Worm (Caenorhabditis elegans) whole organism, mixed stage, embryonic: ENCODE results near the gene W02B12.16.
A peak's percentile ranks its signal among the peaks of the same experiment; 100 is the strongest.

Experiments used
- M03D4.4 ChIP-seq: sonication (generic microtip); optimal IDR thresholded peaks from 2 replicates; lab custom pipeline; 2017; ENCODE audit warnings: mild to moderate bottlenecking, missing genetic modification characterization, missing compliant biosample characterization
- bed-3 ChIP-seq: fragments of 200-800 bp; sonication (Bioruptor generic); optimal IDR thresholded peaks from 3 replicates; lab custom pipeline; 2018; ENCODE audit warnings: mild to moderate bottlenecking, missing genetic modification characterization, moderate library complexity, missing compliant biosample characterization
- blmp-1 ChIP-seq: fragments of 150-350 bp; optimal IDR thresholded peaks from 2 replicates; lab custom pipeline; 2014; ENCODE audit warnings: missing biosample characterization, missing genetic modification characterization
- ceh-39 ChIP-seq: fragments of 150-350 bp; optimal IDR thresholded peaks from 2 replicates; lab custom pipeline; 2014; ENCODE audit warnings: missing biosample characterization, missing genetic modification characterization
- ces-1 ChIP-seq: fragments of 150-350 bp; optimal IDR thresholded peaks from 2 replicates; lab custom pipeline; 2014; ENCODE audit warnings: missing biosample characterization, missing genetic modification reagents, missing genetic modification characterization
- cnd-1 ChIP-seq: fragments of 200-800 bp; sonication (Bioruptor generic); optimal IDR thresholded peaks from 2 replicates; lab custom pipeline; 2018; ENCODE audit warnings: mild to moderate bottlenecking, missing genetic modification characterization, missing compliant biosample characterization
- drap-1 ChIP-seq: fragments of 200-800 bp; sonication (Bioruptor generic); optimal IDR thresholded peaks from 3 replicates; lab custom pipeline; 2018; ENCODE audit warnings: mild to moderate bottlenecking, missing genetic modification characterization, missing compliant biosample characterization
- elt-1 ChIP-seq: sonication (generic microtip); optimal IDR thresholded peaks from 2 replicates; lab custom pipeline; 2017; ENCODE audit warnings: missing genetic modification characterization, mild to moderate bottlenecking, missing compliant biosample characterization, antibody characterized with exemption, moderate library complexity, borderline replicate concordance; ENCODE audit not compliant: insufficient read depth
- elt-3 ChIP-seq: fragments of 150-350 bp; optimal IDR thresholded peaks from 2 replicates; lab custom pipeline; 2014; ENCODE audit warnings: missing biosample characterization, missing genetic modification characterization
- flh-1 ChIP-seq: fragments of 200-800 bp; sonication (Bioruptor generic); optimal IDR thresholded peaks from 2 replicates; lab custom pipeline; 2018; ENCODE audit warnings: mild to moderate bottlenecking, missing genetic modification characterization, moderate library complexity, missing compliant biosample characterization
- ham-2 ChIP-seq: fragments of 200-800 bp; sonication (Bioruptor generic); optimal IDR thresholded peaks from 2 replicates; lab custom pipeline; 2018; ENCODE audit warnings: mild to moderate bottlenecking, missing genetic modification characterization, missing compliant biosample characterization
- hlh-1 ChIP-seq: fragments of 150-350 bp; optimal IDR thresholded peaks from 2 replicates; lab custom pipeline; 2014; ENCODE audit warnings: missing biosample characterization, missing genetic modification reagents, missing genetic modification characterization
- lin-32 ChIP-seq: fragments of 200-800 bp; sonication (Bioruptor generic); optimal IDR thresholded peaks from 2 replicates; lab custom pipeline; 2018; ENCODE audit warnings: mild to moderate bottlenecking, missing genetic modification characterization, missing compliant biosample characterization
- lsy-2 ChIP-seq: fragments of 150-350 bp; optimal IDR thresholded peaks from 2 replicates; lab custom pipeline; 2014; ENCODE audit warnings: missing biosample characterization, missing genetic modification characterization
- mab-5 ChIP-seq: fragments of 150-350 bp; optimal IDR thresholded peaks from 2 replicates; lab custom pipeline; 2014; ENCODE audit warnings: missing biosample characterization, missing genetic modification characterization
- mep-1 ChIP-seq: fragments of 150-350 bp; optimal IDR thresholded peaks from 2 replicates; lab custom pipeline; 2017; ENCODE audit warnings: missing biosample characterization, missing genetic modification reagents, missing genetic modification characterization, inconsistent platforms
- mls-2 ChIP-seq: sonication (generic microtip); optimal IDR thresholded peaks from 2 replicates; lab custom pipeline; 2016; ENCODE audit warnings: mild to moderate bottlenecking, missing genetic modification characterization, moderate library complexity, missing compliant biosample characterization
- nhr-12 ChIP-seq: fragments of 150-350 bp; optimal IDR thresholded peaks from 2 replicates; lab custom pipeline; 2014; ENCODE audit warnings: missing biosample characterization, missing genetic modification characterization
- nhr-2 ChIP-seq: fragments of 150-350 bp; optimal IDR thresholded peaks from 2 replicates; lab custom pipeline; 2014; ENCODE audit warnings: missing biosample characterization, missing genetic modification characterization
- nhr-237 ChIP-seq: fragments of 150-350 bp; optimal IDR thresholded peaks from 2 replicates; lab custom pipeline; 2014; ENCODE audit warnings: missing biosample characterization, missing genetic modification characterization
- nhr-28 ChIP-seq: fragments of 150-350 bp; optimal IDR thresholded peaks from 2 replicates; lab custom pipeline; 2014; ENCODE audit warnings: missing biosample characterization, missing genetic modification characterization
- nhr-76 ChIP-seq: sonication (generic microtip); optimal IDR thresholded peaks from 2 replicates; lab custom pipeline; 2017; ENCODE audit warnings: missing biosample characterization, missing genetic modification characterization
- sem-2 ChIP-seq: fragments of 200-800 bp; sonication (Bioruptor generic); optimal IDR thresholded peaks from 2 replicates; lab custom pipeline; 2018; ENCODE audit warnings: mild to moderate bottlenecking, missing genetic modification characterization, missing compliant biosample characterization
- sptf-1 ChIP-seq: sonication (generic microtip); optimal IDR thresholded peaks from 2 replicates; lab custom pipeline; 2017; ENCODE audit warnings: mild to moderate bottlenecking, missing genetic modification characterization, moderate library complexity, missing compliant biosample characterization
- tbx-8 ChIP-seq: fragments of 200-800 bp; sonication (Bioruptor generic); optimal IDR thresholded peaks from 2 replicates; lab custom pipeline; 2018; ENCODE audit warnings: mild to moderate bottlenecking, missing genetic modification characterization, moderate library complexity, missing compliant biosample characterization
- unc-120 ChIP-seq: sonication (generic microtip); optimal IDR thresholded peaks from 2 replicates; lab custom pipeline; 2017; ENCODE audit warnings: missing genetic modification characterization, missing compliant biosample characterization; ENCODE audit not compliant: poor library complexity, severe bottlenecking
- unc-39 ChIP-seq: fragments of 150-350 bp; optimal IDR thresholded peaks from 2 replicates; lab custom pipeline; 2014; ENCODE audit warnings: missing biosample characterization, missing genetic modification characterization
- zip-8 ChIP-seq: fragments of 150-350 bp; optimal IDR thresholded peaks from 2 replicates; lab custom pipeline; 2014; ENCODE audit warnings: missing biosample characterization, missing genetic modification characterization
- ztf-11 ChIP-seq: fragments of 150-350 bp; optimal IDR thresholded peaks from 2 replicates; lab custom pipeline; 2014; ENCODE audit warnings: missing biosample characterization, missing genetic modification characterization

Gene W02B12.16

ce11 chrII:11495806-11496205 is 19.5 kb upstream of the W02B12.16 start:
- TF ChIP-seq flh-1 (GFP tag; lab: Kevin White, UChicago) (no peak), ceh-39 (tag; lab: Kevin White, UChicago) (no peak), elt-1 (no peak), M03D4.4 (tag; lab: Kevin White, UChicago) (no peak), mab-5 (no peak), nhr-76 (tag; lab: Kevin White, UChicago) (no peak), ztf-11 (tag; lab: Kevin White, UChicago) (no peak), unc-39 (tag; lab: Kevin White, UChicago) (no peak), mls-2 (no peak), lin-32 (no peak), ham-2 (no peak), bed-3 (GFP tag; lab: Kevin White, UChicago) (no peak), sptf-1 (tag; lab: Kevin White, UChicago) (no peak), ces-1 (GFP tag; lab: Kevin White, UChicago) (no peak), mep-1 (tag; lab: Kevin White, UChicago) (no peak), unc-120 (tag; lab: Kevin White, UChicago) (no peak), tbx-8 (no peak), drap-1 (GFP tag; lab: Kevin White, UChicago) (no peak), nhr-2 (tag; lab: Kevin White, UChicago) (no peak)

ce11 chrII:11495307-11495706 is 19.0 kb upstream of the W02B12.16 start, which contains the start of the genes ooc-3 and B0334.4:
TSS of gene ooc-3 (minus strand) at chrII:11495321.
TSS of gene B0334.4 (plus strand) at chrII:11495692.
- TF ChIP-seq M03D4.4 (tag; lab: Kevin White, UChicago) (no peak), ztf-11 (tag; lab: Kevin White, UChicago) (no peak), hlh-1 (tag; lab: Kevin White, UChicago) (no peak), lsy-2 (peak; percentile 91), ces-1 (GFP tag; lab: Kevin White, UChicago) (peak; percentile 94), nhr-12 (no peak), nhr-28 (tag; lab: Kevin White, UChicago) (no peak), unc-120 (tag; lab: Kevin White, UChicago) (no peak), cnd-1 (tag; lab: Kevin White, UChicago) (no peak), elt-3 (no peak), blmp-1 (tag; lab: Kevin White, UChicago) (no peak), mls-2 (no peak), lin-32 (no peak), tbx-8 (no peak)

ce11 chrII:11492843-11493242 is 16.5 kb upstream of the W02B12.16 start, which contains the start of gene hacl-1:
TSS of gene hacl-1 (minus strand) at chrII:11492963.
- TF ChIP-seq lsy-2 (no peak), tbx-8 (no peak), ham-2 (no peak), mab-5 (no peak), sem-2 (GFP tag; lab: Kevin White, UChicago) (no peak)

ce11 chrII:11487999-11488398 is 11.7 kb upstream of the W02B12.16 start, which contains the start of gene B0334.13:
TSS of gene B0334.13 (plus strand) at chrII:11488299.
- TF ChIP-seq lin-32 = no peak
- no peak for TF ChIP-seq sptf-1 (tag; lab: Kevin White, UChicago)
- no peak for TF ChIP-seq flh-1 (GFP tag; lab: Kevin White, UChicago)
- TF ChIP-seq mep-1 (tag; lab: Kevin White, UChicago) = no peak
- TF ChIP-seq hlh-1 (tag; lab: Kevin White, UChicago) = no peak
- no peak for TF ChIP-seq ces-1 (GFP tag; lab: Kevin White, UChicago)
- TF ChIP-seq nhr-237 (tag; lab: Kevin White, UChicago) = no peak

- TF ChIP-seq mls-2 = no peak
- no peak for TF ChIP-seq flh-1 (GFP tag; lab: Kevin White, UChicago)
- TF ChIP-seq elt-3 = no peak
- TF ChIP-seq mep-1 (tag; lab: Kevin White, UChicago) = no peak
- TF ChIP-seq nhr-2 (tag; lab: Kevin White, UChicago) = no peak
- TF ChIP-seq blmp-1 (tag; lab: Kevin White, UChicago) = no peak
- TF ChIP-seq ham-2 = no peak
- TF ChIP-seq zip-8 (tag; lab: Kevin White, UChicago) = no peak
- TF ChIP-seq elt-1 = no peak
- no peak for TF ChIP-seq unc-120 (tag; lab: Kevin White, UChicago)
- TF ChIP-seq nhr-237 (tag; lab: Kevin White, UChicago) = no peak
- TF ChIP-seq ceh-39 (tag; lab: Kevin White, UChicago) = no peak
- no peak for TF ChIP-seq ztf-11 (tag; lab: Kevin White, UChicago)
- TF ChIP-seq ces-1 (GFP tag; lab: Kevin White, UChicago) = no peak
Observed at ce11 chrII:11486698-11487234, 10.5 kb upstream of the W02B12.16 start, which contains the start of gene ttr-18. TSS of gene ttr-18 (minus strand) at chrII:11486748.
